Fruit fly (Drosophila melanogaster) whole organism, wandering third instar larva: ENCODE results near the gene Neurl4.

Source experiments
- CG9705 ChIP-seq: fragments of 200-800 bp; sonication (Bioruptor generic); optimal IDR thresholded peaks from 2 replicates; lab custom pipeline; 2018; ENCODE audit warnings: missing biosample characterization, mild to moderate bottlenecking, missing genetic modification characterization
- Dfd ChIP-seq: fragments of >200 bp; optimal IDR thresholded peaks from 2 replicates; lab custom pipeline; 2017; ENCODE audit warnings: missing biosample characterization, missing genetic modification characterization
- Dif ChIP-seq: fragments of 200-275, 200-300 bp; sonication (Bioruptor generic); optimal IDR thresholded peaks from 2 replicates; lab custom pipeline; 2018; ENCODE audit warnings: missing biosample characterization, missing genetic modification characterization; ENCODE audit not compliant: partially characterized antibody
- GATAd ChIP-seq: sonication (Bioruptor generic); optimal IDR thresholded peaks from 2 replicates; lab custom pipeline; 2016; ENCODE audit warnings: missing biosample characterization, missing genetic modification characterization
- HLH106 ChIP-seq: fragments of 200-800 bp; optimal IDR thresholded peaks from 3 replicates; lab custom pipeline; 2019; ENCODE audit warnings: missing biosample characterization, mild to moderate bottlenecking, missing genetic modification characterization, moderate library complexity
- Hr78 ChIP-seq: fragments of >200 bp; optimal IDR thresholded peaks from 2 replicates; lab custom pipeline; 2017; ENCODE audit warnings: missing biosample characterization, missing genetic modification characterization
- Jra ChIP-seq: sonication (Bioruptor generic); optimal IDR thresholded peaks from 2 replicates; lab custom pipeline; 2016; ENCODE audit warnings: missing biosample characterization, missing genetic modification characterization
- Mio ChIP-seq: sonication (Bioruptor generic); optimal IDR thresholded peaks from 2 replicates; lab custom pipeline; 2016; ENCODE audit warnings: missing biosample characterization, missing genetic modification characterization
- Myc ChIP-seq: fragments of >200 bp; optimal IDR thresholded peaks from 2 replicates; lab custom pipeline; 2017
- Rel ChIP-seq, 2 experiments: fragments of 200-800 bp; sonication (Bioruptor generic) in 1 of 2; optimal IDR thresholded peaks; 2 replicates in 1 of 2; 3 replicates in 1 of 2; lab custom pipeline; 2016 to 2019; ENCODE audit warnings: mild to moderate bottlenecking in 2 of 2, missing biosample characterization in 2 of 2, missing genetic modification characterization in 2 of 2, moderate library complexity in 1 of 2
- Sp1 ChIP-seq: fragments of 200-800 bp; sonication (Bioruptor generic); optimal IDR thresholded peaks from 3 replicates; lab custom pipeline; 2019; ENCODE audit warnings: missing biosample characterization, mild to moderate bottlenecking, missing genetic modification characterization, moderate library complexity
- Vsx2 ChIP-seq: fragments of 200-300, 225-300 bp; sonication (Bioruptor generic); optimal IDR thresholded peaks from 2 replicates; lab custom pipeline; 2018; ENCODE audit warnings: missing biosample characterization, missing genetic modification characterization; ENCODE audit not compliant: partially characterized antibody
- br ChIP-seq: fragments of 200-800 bp; sonication (Bioruptor generic); optimal IDR thresholded peaks from 2 replicates; lab custom pipeline; 2016; ENCODE audit warnings: missing biosample characterization, missing genetic modification characterization
- brk ChIP-seq: fragments of 200-800 bp; sonication (Bioruptor generic); optimal IDR thresholded peaks from 2 replicates; lab custom pipeline; 2016; ENCODE audit warnings: missing biosample characterization, mild to moderate bottlenecking, missing genetic modification characterization
- dsf ChIP-seq: sonication (Bioruptor generic); optimal IDR thresholded peaks from 2 replicates; lab custom pipeline; 2016; ENCODE audit warnings: missing biosample characterization, missing genetic modification characterization, borderline replicate concordance
- foxo ChIP-seq, 2 experiments: fragments of 200-800 bp; sonication (Bioruptor generic); optimal IDR thresholded peaks; 2 replicates in 1 of 2; 3 replicates in 1 of 2; lab custom pipeline; 2016 to 2017; ENCODE audit warnings: missing biosample characterization in 2 of 2, missing genetic modification characterization in 2 of 2
- fru ChIP-seq: fragments of 200-800 bp; sonication (Bioruptor generic); optimal IDR thresholded peaks from 3 replicates; lab custom pipeline; 2016; ENCODE audit warnings: missing biosample characterization, mild to moderate bottlenecking, missing genetic modification characterization
- jim ChIP-seq: fragments of 175-275, 200-325 bp; sonication (Bioruptor generic); optimal IDR thresholded peaks from 2 replicates; lab custom pipeline; 2016; ENCODE audit warnings: missing biosample characterization, mild to moderate bottlenecking, missing genetic modification characterization
- lola ChIP-seq: fragments of >200 bp; optimal IDR thresholded peaks from 2 replicates; lab custom pipeline; 2017; ENCODE audit warnings: missing biosample characterization, missing genetic modification characterization
- pan ChIP-seq: fragments of >200 bp; optimal IDR thresholded peaks from 2 replicates; lab custom pipeline; 2017
- psq ChIP-seq: fragments of 200-800 bp; sonication (Bioruptor generic); optimal IDR thresholded peaks from 3 replicates; lab custom pipeline; 2017; ENCODE audit warnings: missing biosample characterization, mild to moderate bottlenecking, missing genetic modification characterization, moderate library complexity
- rgr ChIP-seq: fragments of 200-800 bp; sonication (Bioruptor generic); optimal IDR thresholded peaks from 3 replicates; lab custom pipeline; 2016; ENCODE audit warnings: missing biosample characterization, mild to moderate bottlenecking, missing genetic modification characterization
- sage ChIP-seq: fragments of 200-800 bp; sonication (Bioruptor generic); optimal IDR thresholded peaks from 2 replicates; lab custom pipeline; 2016; ENCODE audit warnings: missing biosample characterization, mild to moderate bottlenecking, missing genetic modification characterization
- sv ChIP-seq: fragments of 200-800 bp; sonication (Bioruptor generic); optimal IDR thresholded peaks from 3 replicates; lab custom pipeline; 2016; ENCODE audit warnings: missing biosample characterization, missing genetic modification characterization
- tai ChIP-seq: sonication (Bioruptor generic); optimal IDR thresholded peaks from 2 replicates; lab custom pipeline; 2016; ENCODE audit warnings: missing biosample characterization, missing genetic modification characterization
- usp ChIP-seq: fragments of >200 bp; optimal IDR thresholded peaks from 2 replicates; lab custom pipeline; 2017; ENCODE audit warnings: missing biosample characterization, missing genetic modification characterization
- woc ChIP-seq: sonication (Bioruptor generic); optimal IDR thresholded peaks from 2 replicates; lab custom pipeline; 2016; ENCODE audit warnings: missing biosample characterization, mild to moderate bottlenecking, missing genetic modification characterization

The Neurl4 gene

DNA sequence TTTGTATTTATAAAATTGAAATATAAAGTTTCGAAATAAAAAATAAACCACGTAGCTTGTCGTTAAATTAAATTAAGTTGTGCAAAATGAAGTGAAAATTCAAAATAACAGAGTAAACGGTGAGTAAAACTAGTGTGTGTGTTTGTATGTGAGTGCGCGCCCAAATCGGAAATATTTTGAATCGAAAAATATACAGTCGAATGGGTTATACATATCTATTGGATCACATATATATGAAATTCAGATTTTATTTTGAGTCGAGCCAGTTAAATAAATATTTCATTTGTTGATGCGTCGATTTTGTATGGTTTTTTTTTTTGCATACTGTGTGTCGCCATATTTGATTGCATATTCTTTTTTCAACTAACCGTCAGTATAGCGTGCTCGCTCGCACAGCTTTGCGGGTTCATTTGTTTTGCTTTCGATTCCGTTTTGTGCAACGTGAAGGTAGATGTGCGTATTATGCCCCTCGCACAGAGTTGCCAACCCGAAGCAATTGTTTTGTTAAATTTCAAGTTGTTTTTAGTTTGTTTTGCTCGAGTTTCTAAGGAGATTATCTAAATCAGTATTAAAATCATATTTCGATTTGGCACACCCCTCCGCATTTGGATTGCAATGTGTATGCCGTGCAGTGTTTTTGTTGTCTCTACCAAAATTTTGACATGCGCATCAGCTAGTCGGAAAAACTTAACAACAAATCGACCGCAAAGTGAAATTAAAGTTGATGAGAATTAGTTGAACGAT is 46.2 kb downstream of the Neurl4 start:
- TF ChIP-seq fru (peak; percentile 28), Rel (GFP tag; optimal IDR thresholded peaks at IDR 0.05; lab: Kevin White, UChicago) (no peak), Rel (tag; optimal IDR thresholded peaks at IDR 0.05; lab: Kevin White, UChicago) (peak; percentile 4), jim (peak; percentile 74), Myc (lab: Kevin White, UChicago) (no peak), pan (lab: Kevin White, UChicago) (no peak)
- TF ChIP-seq, all 38 proteins: peak for 3

DNA sequence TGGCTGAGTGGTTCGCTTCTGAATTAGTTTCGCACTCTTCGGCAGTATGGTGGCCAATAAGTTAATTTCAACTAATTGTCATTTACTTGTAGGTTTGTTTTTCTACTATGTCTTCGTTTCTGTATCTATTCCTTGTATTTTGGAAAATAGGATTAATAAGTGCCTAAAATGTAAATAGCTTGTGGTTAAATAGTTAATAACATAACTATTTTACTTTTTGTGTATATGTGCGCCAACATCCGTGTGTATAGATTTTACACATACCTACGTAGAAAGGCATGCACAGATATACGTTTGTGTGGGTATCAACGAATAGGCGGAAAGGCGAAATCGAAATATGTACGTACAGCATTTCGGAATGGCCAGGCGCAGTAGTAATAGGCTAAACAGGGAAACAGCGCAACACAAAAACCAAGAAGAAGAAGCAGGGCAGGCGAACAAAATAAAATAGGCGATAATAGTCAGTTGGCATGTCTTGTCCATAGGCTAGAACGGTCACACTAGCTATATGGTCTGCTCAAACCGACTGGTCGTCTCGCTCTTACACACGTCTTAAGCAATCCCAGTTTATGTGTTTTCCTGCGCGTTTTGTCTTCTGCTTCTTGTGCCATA is 47.1 kb downstream of the Neurl4 start:
- peak; percentile 30 for TF ChIP-seq Jra (GFP tag; lab: Kevin White, UChicago)
- peak; percentile 28 for TF ChIP-seq sage (GFP tag; lab: Kevin White, UChicago)
- peak; percentile 21 for TF ChIP-seq br (GFP tag; lab: Kevin White, UChicago)
- no peak for TF ChIP-seq pan (lab: Kevin White, UChicago)
- no peak for TF ChIP-seq usp
- TF ChIP-seq Dif (GFP tag; lab: Kevin White, UChicago): peak; percentile 32
- no peak for TF ChIP-seq dsf (GFP tag; lab: Kevin White, UChicago)
- TF ChIP-seq Sp1: no peak
- TF ChIP-seq psq (GFP tag; lab: Kevin White, UChicago): peak; percentile 100
- no peak for TF ChIP-seq rgr (GFP tag; lab: Kevin White, UChicago)
- no peak for TF ChIP-seq Rel (GFP tag; optimal IDR thresholded peaks at IDR 0.05; lab: Kevin White, UChicago)
- TF ChIP-seq Rel (tag; optimal IDR thresholded peaks at IDR 0.05; lab: Kevin White, UChicago): peak; percentile 47

DNA sequence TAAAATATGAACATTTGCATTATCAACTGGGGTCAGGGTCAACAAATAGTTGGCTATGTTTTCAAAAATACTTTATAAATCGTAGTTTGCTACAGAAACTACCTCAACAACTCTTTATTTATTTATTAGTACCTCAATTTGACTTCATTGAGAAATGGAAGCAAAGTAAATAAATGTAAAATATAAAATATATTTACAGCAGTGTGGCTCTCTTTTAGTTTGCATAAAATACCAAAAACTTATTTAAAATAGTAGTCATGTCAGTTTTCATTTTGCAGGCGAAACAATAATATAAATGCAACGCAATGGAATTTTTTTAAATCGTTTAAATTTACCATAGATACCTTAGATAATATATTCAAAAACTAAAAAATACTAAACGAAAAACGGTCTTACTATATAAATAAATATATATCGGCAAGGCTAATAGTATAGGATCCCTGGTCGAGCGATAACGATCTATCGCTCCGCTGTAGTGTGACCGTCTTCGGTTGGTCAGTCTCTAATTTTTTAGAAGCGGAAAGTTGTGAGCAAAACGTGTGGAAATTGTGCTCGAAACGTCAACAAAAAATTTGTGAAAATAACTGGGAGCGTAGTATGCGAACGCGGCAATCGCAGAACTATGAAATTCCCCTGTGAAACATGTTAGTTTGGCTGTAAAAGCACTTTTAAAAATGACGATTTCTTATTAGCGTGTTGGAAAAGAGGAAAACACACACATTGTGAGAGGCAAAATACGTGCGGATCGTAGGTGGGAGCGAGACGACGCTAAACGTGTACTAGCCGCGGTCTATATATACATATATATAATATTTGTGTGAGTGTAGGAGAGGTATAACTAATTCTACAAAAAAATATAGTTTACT is 47.8 kb downstream of the Neurl4 start, which contains the start of the genes Nprl3 and upSET:
Nprl3 (minus strand) TSS at position 223 of the 866 bp plus-strand sequence.
upSET (plus strand) TSS at position 470 of the 866 bp plus-strand sequence.
- TF ChIP-seq Rel (GFP tag; optimal IDR thresholded peaks at IDR 0.05; lab: Kevin White, UChicago): no peak
- TF ChIP-seq Rel (tag; optimal IDR thresholded peaks at IDR 0.05; lab: Kevin White, UChicago): peak; percentile 89
- no peak for TF ChIP-seq lola (GFP tag; lab: Kevin White, UChicago)
- no peak for TF ChIP-seq CG9705 (GFP tag; lab: Kevin White, UChicago)
- TF ChIP-seq tai (GFP tag; lab: Kevin White, UChicago): no peak
- TF ChIP-seq Mio (GFP tag; lab: Kevin White, UChicago): no peak
- TF ChIP-seq fru: no peak
- TF ChIP-seq foxo (GFP tag; optimal IDR thresholded peaks at IDR 0.05; lab: Kevin White, UChicago): no peak
- TF ChIP-seq woc (GFP tag; lab: Kevin White, UChicago): peak; percentile 23
- TF ChIP-seq GATAd (GFP tag; lab: Kevin White, UChicago): no peak
- peak; percentile 38 for TF ChIP-seq brk (GFP tag; lab: Kevin White, UChicago)
- peak; percentile 32 for TF ChIP-seq dsf (GFP tag; lab: Kevin White, UChicago)
- peak; percentile 14 for TF ChIP-seq Sp1
- peak; percentile 17 for TF ChIP-seq rgr (GFP tag; lab: Kevin White, UChicago)
- TF ChIP-seq Dif (GFP tag; lab: Kevin White, UChicago): no peak
- TF ChIP-seq Hr78 (GFP tag; lab: Kevin White, UChicago): no peak
- no peak for TF ChIP-seq Jra (GFP tag; lab: Kevin White, UChicago)
- TF ChIP-seq HLH106 (tag; lab: Kevin White, UChicago): peak; percentile 14
- peak; percentile 44 for TF ChIP-seq sv (GFP tag; lab: Kevin White, UChicago)
- TF ChIP-seq Dfd (GFP tag; lab: Kevin White, UChicago): no peak

- no peak for TF ChIP-seq Vsx2 (GFP tag; lab: Kevin White, UChicago)
- no peak for TF ChIP-seq fru
Measured at dm6 chr3L:13999204-13999603, 50.5 kb downstream of the Neurl4 start, which contains the start of gene CG17359. TSS of gene CG17359 (minus strand) at chr3L:13999251.

dm6 chr3L:13996992-13997391 is 52.7 kb downstream of the Neurl4 start, which contains the start of gene CG17361:
TSS of gene CG17361 (plus strand) at chr3L:13997191.
- peak; percentile 23 for TF ChIP-seq HLH106 (tag; lab: Kevin White, UChicago)
- no peak for TF ChIP-seq jim
- TF ChIP-seq, all 38 proteins: peak for 1
